Worm (Caenorhabditis elegans): ENCODE data around the gene fbxa-56.

ce11 chrIII:954553-954952 lies 16.7 kb upstream of the fbxa-56 start, which contains the start of the genes T12B5.15 and T12B5.14:
- TF ChIP-seq lin-13 (GFP tag; optimal IDR thresholded peaks at IDR 0.05): no peak
- TF ChIP-seq F49E8.2 (tag; optimal IDR thresholded peaks at IDR 0.05; ENCODE audit: borderline replicate concordance): no peak
- TF ChIP-seq aly-2 (tag; optimal IDR thresholded peaks at IDR 0.05): no peak
- TF ChIP-seq daf-12 (tag; optimal IDR thresholded peaks at IDR 0.05): no peak
- TF ChIP-seq aha-1 (tag): no peak

Data from whole organism, L4 larva.